Fruit fly (Drosophila melanogaster): Measurements from ENCODE around the gene OtopLa.

Gene OtopLa

DNA sequence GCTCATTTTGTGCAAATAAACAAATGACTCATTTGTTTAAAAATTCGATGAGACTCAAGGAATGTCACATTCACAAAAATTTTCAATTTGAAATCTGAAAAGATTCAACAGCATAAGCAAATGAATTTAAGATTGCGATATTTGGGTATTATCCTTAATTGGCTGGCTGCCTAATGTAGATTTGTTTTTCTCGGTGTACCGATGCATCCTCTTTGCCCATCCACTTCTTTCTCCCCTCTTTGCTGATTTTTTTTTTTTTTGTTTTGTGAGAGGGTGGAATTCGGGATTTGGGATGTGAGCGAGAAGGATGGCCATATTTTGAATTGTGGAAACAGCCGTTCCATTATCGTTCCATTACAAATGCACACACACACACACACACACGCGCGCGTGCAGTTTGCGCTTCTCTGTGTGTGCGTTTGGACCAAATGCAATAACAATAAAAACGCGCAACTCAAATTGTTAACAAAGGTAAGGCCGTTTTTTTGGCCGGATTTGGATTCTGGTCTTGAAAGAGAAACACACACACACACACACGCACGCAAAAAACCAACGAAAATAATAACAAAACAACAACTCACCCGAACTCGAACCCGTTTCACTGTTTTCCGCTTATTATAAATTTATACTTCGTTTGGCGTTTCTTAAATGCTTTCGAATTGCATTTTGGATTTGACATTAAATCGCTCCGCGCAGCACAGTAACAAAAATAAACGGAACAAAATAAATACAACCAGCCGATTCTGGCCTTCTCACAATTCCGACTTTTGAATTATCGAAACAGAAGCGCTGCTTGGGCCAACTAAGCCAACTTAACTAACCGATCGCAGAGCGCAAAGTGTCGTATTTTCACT, 31.0 kb upstream of the OtopLa start (continued):
- TF ChIP-seq CG33213 (GFP tag; optimal IDR thresholded peaks at IDR 0.05) (peak; percentile 17), trem (tag; optimal IDR thresholded peaks at IDR 0.05) (peak; percentile 48), CG12299 (tag; optimal IDR thresholded peaks at IDR 0.05) (no peak), CG42726 (GFP tag; IDR thresholded peaks at IDR 0.05; ENCODE audit: partially characterized antibody) (no peak), CG18262 (tag; optimal IDR thresholded peaks at IDR 0.05) (peak; percentile 73), CG9876 (GFP tag; optimal IDR thresholded peaks at IDR 0.05) (no peak), run (tag; optimal IDR thresholded peaks at IDR 0.05) (no peak), CG17568 (GFP tag; optimal IDR thresholded peaks at IDR 0.05) (no peak), Oli (tag; optimal IDR thresholded peaks at IDR 0.05) (peak; percentile 58), CG10267 (tag; optimal IDR thresholded peaks at IDR 0.05) (peak; percentile 51), Lim3 (GFP tag; IDR thresholded peaks at IDR 0.05) (no peak), CG18476 (GFP tag; optimal IDR thresholded peaks at IDR 0.05) (peak; percentile 14), CG3407 (GFP tag; optimal IDR thresholded peaks at IDR 0.05) (peak; percentile 46), sob (GFP tag; IDR thresholded peaks at IDR 0.05) (no peak), Dek (tag; optimal IDR thresholded peaks at IDR 0.05) (no peak)

DNA sequence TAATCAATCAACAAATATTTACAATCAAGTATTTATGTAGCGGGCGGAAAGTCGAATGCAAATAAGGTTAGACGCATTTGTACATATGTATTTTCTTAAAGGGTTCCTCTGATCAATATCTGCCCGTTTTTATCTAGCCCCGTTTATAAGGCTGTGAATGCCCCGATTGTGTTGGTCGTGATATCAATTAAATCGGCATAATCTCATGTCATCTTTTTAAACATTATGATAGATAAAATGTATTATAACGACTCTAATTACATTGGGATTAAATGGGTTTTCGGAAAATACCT, 29.8 kb upstream of the OtopLa start:
- peak in 1 of 2 experiments; percentile 10 for TF ChIP-seq insv (GFP tag; optimal IDR thresholded peaks at IDR 0.05)
- TF ChIP-seq Med (GFP tag) = peak; percentile 59
- peak; percentile 68 for TF ChIP-seq Sox100B (GFP tag; optimal IDR thresholded peaks at IDR 0.05)
- TF ChIP-seq CG12104 (GFP tag; optimal IDR thresholded peaks at IDR 0.05) = peak; percentile 35
- no peak for TF ChIP-seq tgo (GFP tag; IDR thresholded peaks at IDR 0.05)
- no peak for TF ChIP-seq CG10565 (GFP tag; optimal IDR thresholded peaks at IDR 0.05)
- no peak for TF ChIP-seq gfzf (GFP tag; optimal IDR thresholded peaks at IDR 0.05)
- TF ChIP-seq trh (GFP tag; optimal IDR thresholded peaks at IDR 0.05) = peak; percentile 29
- TF ChIP-seq CG6683 (GFP tag; optimal IDR thresholded peaks at IDR 0.05) = no peak
- TF ChIP-seq pan (optimal IDR thresholded peaks at IDR 0.05) = no peak
- TF ChIP-seq pan (GFP tag; optimal IDR thresholded peaks at IDR 0.05 in 1 of 2, IDR thresholded peaks at IDR 0.05 in 1 of 2) = peak in 1 of 2 experiments; percentile 1
- peak; percentile 3; the same call in 1 of the 2 replicates for TF ChIP-seq CG14014 (GFP tag; IDR thresholded peaks at IDR 0.05)
- TF ChIP-seq CG5180 (GFP tag; optimal IDR thresholded peaks at IDR 0.05) = peak; percentile 19
- 0 out of 3 replicates have a peak, but pooled peaks have one; percentile 3 for TF ChIP-seq C15 (GFP tag; IDR thresholded peaks at IDR 0.05)
- peak; percentile 2; the same call in 1 of the 2 replicates for TF ChIP-seq ham (GFP tag; IDR thresholded peaks at IDR 0.05)
- TF ChIP-seq CG18011 (GFP tag; optimal IDR thresholded peaks at IDR 0.05) = no peak
- no peak for TF ChIP-seq CG2120 (GFP tag; optimal IDR thresholded peaks at IDR 0.05)
- peak; percentile 9 for TF ChIP-seq CG31441 (GFP tag; IDR thresholded peaks at IDR 0.05)
- peak; percentile 11 for TF ChIP-seq NC2β (GFP tag; optimal IDR thresholded peaks at IDR 0.05)
- TF ChIP-seq CG5245 (GFP tag; optimal IDR thresholded peaks at IDR 0.05) = no peak
- TF ChIP-seq Mrtf (GFP tag; IDR thresholded peaks at IDR 0.05) = 0 out of 3 replicates have a peak, but pooled peaks have one; percentile 3
- TF ChIP-seq kni (GFP tag; optimal IDR thresholded peaks at IDR 0.05) = peak; percentile 6
- 0 out of 3 replicates have a peak, but pooled peaks have one; percentile 5 for TF ChIP-seq CG14050 (GFP tag; IDR thresholded peaks at IDR 0.05)
- peak; percentile 63 for TF ChIP-seq CG7556 (GFP tag; optimal IDR thresholded peaks at IDR 0.05)
- no peak for TF ChIP-seq CG2712 (tag; optimal IDR thresholded peaks at IDR 0.05)
- peak; percentile 3 for TF ChIP-seq CG18619 (GFP tag; optimal IDR thresholded peaks at IDR 0.05)
- TF ChIP-seq HHEX (GFP tag; optimal IDR thresholded peaks at IDR 0.05) = peak; percentile 31
- peak; percentile 2; the same call in 1 of the 2 replicates for TF ChIP-seq CG17612 (GFP tag; IDR thresholded peaks at IDR 0.05)
- TF ChIP-seq CG17361 (GFP tag; IDR thresholded peaks at IDR 0.05) = peak; percentile 33; the same call in 1 of the 3 replicates
- TF ChIP-seq sima (GFP tag; optimal IDR thresholded peaks at IDR 0.05) = no peak
- TF ChIP-seq croc (GFP tag; conservative IDR thresholded peaks at IDR 0.05) = 0 out of 3 replicates have a peak, but pooled peaks have one; percentile 10
- TF ChIP-seq CG13296 (GFP tag; optimal IDR thresholded peaks at IDR 0.05) = peak; percentile 21
- peak; percentile 1 for TF ChIP-seq NK7.1 (GFP tag; optimal IDR thresholded peaks at IDR 0.05)
- no peak for TF ChIP-seq Kr (GFP tag; optimal IDR thresholded peaks at IDR 0.05)
